Worm (Caenorhabditis elegans): ENCODE results near the gene C10C6.7.
A peak's percentile ranks its signal among the peaks of the same experiment; 100 is the strongest.
"Not testable (repeated sequence)": the region's sequence is repeated elsewhere in the genome, so short reads cannot be mapped to it uniquely, and the experiment has no call there.

C10C6.7 gene

ce11 chrIV:11435761-11436160 lies 31.6 kb downstream of the C10C6.7 start:
- TF ChIP-seq him-1 (tag; optimal IDR thresholded peaks at IDR 0.05) (no peak), W03F9.2 (tag; optimal IDR thresholded peaks at IDR 0.05) (no peak), dao-5 (tag; optimal IDR thresholded peaks at IDR 0.05) (no peak)

- TF ChIP-seq dao-5 (tag; optimal IDR thresholded peaks at IDR 0.05) (no peak), W03F9.2 (tag; optimal IDR thresholded peaks at IDR 0.05) (no peak), him-1 (tag; optimal IDR thresholded peaks at IDR 0.05) (no peak)
These were observed 32.7 kb downstream of the C10C6.7 start for ce11 chrIV:11434575-11434974.

DNA sequence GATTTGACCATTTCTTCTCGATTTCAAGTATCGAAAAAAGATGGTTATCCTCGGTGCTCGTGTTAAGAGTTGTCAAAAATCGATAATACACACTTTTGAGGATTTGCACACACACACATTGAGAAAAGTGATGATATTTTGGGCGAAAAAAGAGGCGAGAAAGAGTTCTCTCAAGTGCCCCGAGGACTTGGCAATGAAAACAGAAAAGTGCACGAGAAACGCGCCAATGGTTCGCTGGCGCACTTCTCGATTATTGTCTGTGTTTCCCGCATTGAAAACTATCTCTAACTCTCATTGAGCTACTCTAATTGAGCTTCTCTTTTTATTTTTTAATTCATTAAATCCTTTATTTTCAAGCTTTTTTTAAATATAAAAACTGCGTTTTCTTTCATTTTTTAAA lies 33.6 kb downstream of the C10C6.7 start:
- TF ChIP-seq him-1 (tag; optimal IDR thresholded peaks at IDR 0.05) (peak; percentile 26), W03F9.2 (tag; optimal IDR thresholded peaks at IDR 0.05) (peak; percentile 46), dao-5 (tag; optimal IDR thresholded peaks at IDR 0.05) (no peak)

DNA sequence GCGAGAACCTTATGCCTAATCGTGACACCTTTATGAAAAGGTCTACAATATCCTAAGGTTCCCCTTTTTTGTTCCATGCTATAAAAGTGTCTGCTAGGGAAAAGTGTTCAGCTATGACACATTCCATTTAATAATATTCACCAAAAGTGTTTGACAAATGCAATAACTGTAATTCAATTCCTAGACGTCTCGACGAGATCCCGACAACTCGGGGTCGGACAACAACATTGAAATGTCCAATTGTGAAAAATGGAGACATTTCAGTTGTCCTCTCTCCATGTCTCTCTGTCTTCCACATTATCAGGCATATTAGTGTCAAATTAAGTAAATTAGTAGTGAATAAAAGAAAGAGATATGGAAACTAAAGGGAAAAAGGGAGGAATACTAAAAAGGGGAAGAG lies 35.9 kb downstream of the C10C6.7 start:
- TF ChIP-seq W03F9.2 (tag; optimal IDR thresholded peaks at IDR 0.05) (no peak), him-1 (tag; optimal IDR thresholded peaks at IDR 0.05) (no peak), dao-5 (tag; optimal IDR thresholded peaks at IDR 0.05) (no peak)

DNA sequence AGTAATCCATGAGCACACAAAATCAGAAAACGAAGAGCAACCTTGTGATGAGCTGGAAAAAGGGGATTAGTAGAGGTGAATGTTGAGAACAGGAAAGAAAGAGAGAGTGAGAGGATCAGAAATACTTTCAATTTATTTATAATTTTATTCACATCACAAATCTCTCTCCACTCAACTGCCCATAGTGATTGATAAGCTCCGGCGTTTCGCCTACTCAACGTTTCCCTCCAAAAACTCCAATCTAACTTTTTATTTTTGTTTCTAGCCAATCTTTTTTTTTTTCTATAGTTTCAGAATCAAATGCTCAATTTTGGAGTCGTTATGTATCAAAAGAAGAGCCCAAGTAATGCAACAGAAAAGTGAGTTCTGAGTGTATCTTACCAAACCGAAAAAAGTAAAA lies 41.9 kb downstream of the C10C6.7 start, which contains the start of gene kin-4:
Gene kin-4 (plus strand): TSS at position 301 of the 400 bp plus-strand sequence.
- no peak for TF ChIP-seq dao-5 (tag; optimal IDR thresholded peaks at IDR 0.05)
- no peak for TF ChIP-seq him-1 (tag; optimal IDR thresholded peaks at IDR 0.05)
- no peak for TF ChIP-seq W03F9.2 (tag; optimal IDR thresholded peaks at IDR 0.05)

DNA sequence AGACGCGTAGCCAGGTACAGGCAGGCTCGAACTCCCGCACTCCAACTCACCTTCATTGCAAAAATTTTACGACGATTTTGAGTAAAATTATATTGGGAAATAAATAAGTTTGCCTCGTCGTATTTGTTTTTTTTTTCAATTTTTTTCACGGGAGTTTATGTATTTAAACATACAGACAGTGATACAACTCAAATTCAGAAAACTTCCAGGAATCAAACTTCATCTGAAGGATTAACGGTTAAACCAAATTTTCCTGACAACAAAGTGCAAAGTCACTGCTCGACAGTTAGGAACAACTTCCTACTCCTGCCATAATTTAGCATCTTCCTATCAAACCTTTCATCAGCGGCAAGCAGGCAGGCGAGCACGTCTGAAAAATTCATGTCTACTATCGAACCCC lies 42.5 kb downstream of the C10C6.7 start, which contains the start of gene F22B3.8:
Gene F22B3.8 (minus strand): TSS at position 101 of the 400 bp plus-strand sequence.
- no peak for TF ChIP-seq dao-5 (tag; optimal IDR thresholded peaks at IDR 0.05)
- no peak for TF ChIP-seq W03F9.2 (tag; optimal IDR thresholded peaks at IDR 0.05)

ce11 chrIV:11421696-11422095 lies 45.6 kb downstream of the C10C6.7 start, which contains the start of gene F22B3.7:
F22B3.7 (minus strand) TSS chrIV:11421796.
- TF ChIP-seq dao-5 (tag; optimal IDR thresholded peaks at IDR 0.05) (no peak), W03F9.2 (tag; optimal IDR thresholded peaks at IDR 0.05) (no peak), him-1 (tag; optimal IDR thresholded peaks at IDR 0.05) (no peak)

DNA sequence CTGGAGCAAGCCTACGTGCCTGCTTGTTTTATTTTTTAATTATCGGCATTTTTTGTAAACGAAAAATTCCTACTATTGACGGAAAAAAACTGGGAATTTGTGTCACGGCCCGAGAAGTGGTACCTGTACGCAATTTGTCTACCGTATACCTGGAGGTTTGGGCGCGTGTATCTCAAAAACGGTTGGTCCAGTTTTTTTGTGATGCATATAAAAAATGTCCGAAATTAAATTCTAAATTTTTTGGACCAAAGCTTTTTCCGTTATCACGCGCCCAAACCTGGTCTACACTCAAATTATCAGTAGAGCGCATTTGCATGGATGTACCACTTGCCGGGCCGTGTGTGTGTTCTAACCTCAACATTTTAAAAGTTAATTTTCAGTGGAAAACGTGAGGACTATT lies 50.6 kb downstream of the C10C6.7 start, which contains the start of gene F22B3.5:
Gene F22B3.5 (minus strand): TSS at position 101 of the 400 bp plus-strand sequence.
- not testable (repeated sequence) for TF ChIP-seq W03F9.2, dao-5, him-1 (tag; optimal IDR thresholded peaks at IDR 0.05)
